Worm (Caenorhabditis elegans) whole organism, early embryonic: ENCODE measurements around the gene K12B6.4.

Source experiments
- B0310.2 ChIP-seq: sonication (generic microtip); optimal IDR thresholded peaks from 2 replicates; lab custom pipeline; 2016; ENCODE audit warnings: mild to moderate bottlenecking, missing genetic modification characterization, missing compliant biosample characterization
- F13C5.2 ChIP-seq: sonication (generic microtip); optimal IDR thresholded peaks from 2 replicates; lab custom pipeline; 2017; ENCODE audit warnings: mild to moderate bottlenecking, missing genetic modification characterization, inconsistent platforms, missing compliant biosample characterization
- aly-1 ChIP-seq: sonication (generic microtip); optimal IDR thresholded peaks from 2 replicates; lab custom pipeline; 2016; ENCODE audit warnings: missing genetic modification characterization, missing compliant biosample characterization
- ama-1 ChIP-seq: fragments of 150-350 bp; optimal IDR thresholded peaks from 2 replicates; lab custom pipeline; 2014
- ceh-13 ChIP-seq: fragments of 200-800 bp; sonication (Bioruptor generic); optimal IDR thresholded peaks from 2 replicates; lab custom pipeline; 2018; ENCODE audit warnings: mild to moderate bottlenecking, missing genetic modification characterization, missing compliant biosample characterization
- ceh-36 ChIP-seq: sonication (generic microtip); optimal IDR thresholded peaks from 2 replicates; lab custom pipeline; 2016; ENCODE audit warnings: missing genetic modification characterization, inconsistent platforms, missing compliant biosample characterization
- ets-7 ChIP-seq: sonication (generic microtip); optimal IDR thresholded peaks from 2 replicates; lab custom pipeline; 2016; ENCODE audit warnings: missing genotype, missing genetic modification characterization, missing compliant biosample characterization
- flt-1 ChIP-seq: fragments of 200-800 bp; sonication (Bioruptor generic); IDR thresholded peaks from 2 replicates; pipeline ENCODE4 v1.3.6; 2022; ENCODE audit warnings: missing genetic modification characterization, missing compliant biosample characterization
- hmbx-1 ChIP-seq: sonication (generic microtip); optimal IDR thresholded peaks from 2 replicates; lab custom pipeline; 2016; ENCODE audit warnings: mild to moderate bottlenecking, missing genetic modification characterization, missing compliant biosample characterization
- hmg-4 ChIP-seq: fragments of 200-800 bp; sonication (Bioruptor generic); optimal IDR thresholded peaks from 2 replicates; lab custom pipeline; 2018; ENCODE audit warnings: mild to moderate bottlenecking, missing genetic modification characterization, missing compliant biosample characterization
- hnd-1 ChIP-seq: sonication (generic microtip); optimal IDR thresholded peaks from 2 replicates; lab custom pipeline; 2016; ENCODE audit warnings: missing genetic modification characterization, missing compliant biosample characterization
- pes-1 ChIP-seq: fragments of 200-800 bp; sonication (Bioruptor generic); IDR thresholded peaks from 2 replicates; pipeline ENCODE4 v1.3.6; 2022; ENCODE audit warnings: missing genetic modification reagents, missing genetic modification characterization, missing compliant biosample characterization
- scrt-1 ChIP-seq: fragments of 200-800 bp; sonication (Bioruptor generic); IDR thresholded peaks from 2 replicates; pipeline ENCODE4 v1.3.6; 2022; ENCODE audit warnings: missing genetic modification characterization, missing compliant biosample characterization
- sea-1 ChIP-seq: fragments of 200-800 bp; sonication (Bioruptor generic); conservative IDR thresholded peaks from 2 replicates; pipeline ENCODE4 v1.3.6; 2022; ENCODE audit warnings: missing genetic modification characterization, missing compliant biosample characterization
- tbx-11 ChIP-seq: fragments of 200-800 bp; sonication (Bioruptor generic); IDR thresholded peaks from 2 replicates; pipeline ENCODE4 v1.3.6; 2022; ENCODE audit warnings: missing genetic modification characterization, missing compliant biosample characterization
- tbx-37 ChIP-seq: fragments of 200-800 bp; sonication (Bioruptor generic); conservative IDR thresholded peaks from 2 replicates; pipeline ENCODE4 v1.3.6; 2022; ENCODE audit warnings: missing genetic modification reagents, missing genetic modification characterization, missing compliant biosample characterization
- tra-4 ChIP-seq: sonication (generic microtip); optimal IDR thresholded peaks from 2 replicates; lab custom pipeline; 2017; ENCODE audit warnings: missing genetic modification characterization, missing compliant biosample characterization

K12B6.4 gene

DNA sequence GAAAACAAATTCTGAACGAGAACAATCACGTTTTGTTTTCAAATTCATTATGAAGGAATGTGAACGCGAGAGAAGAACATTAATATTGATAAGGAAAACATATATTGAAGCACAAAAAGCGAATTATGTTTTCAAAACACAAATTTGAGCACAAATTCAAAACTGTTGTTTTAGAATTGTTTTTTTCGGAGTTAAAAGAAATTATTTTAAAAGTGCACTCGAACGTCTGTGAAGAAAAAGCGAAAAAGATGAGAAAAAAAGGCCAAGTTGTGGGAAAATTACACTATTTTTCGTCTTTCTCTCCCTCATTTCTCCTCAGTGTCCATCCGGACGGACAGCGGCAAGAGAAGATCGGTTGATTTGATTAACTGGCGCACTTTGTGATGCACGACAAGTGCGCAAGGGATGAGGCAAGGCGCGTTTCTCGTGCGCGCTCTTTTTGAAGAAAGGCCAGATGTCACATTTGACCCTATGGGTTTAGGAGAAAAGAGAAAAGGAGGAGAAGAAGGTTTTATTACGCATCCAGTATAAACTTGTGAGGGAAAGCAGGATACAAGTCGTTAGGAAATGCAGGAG is 13.8 kb downstream of the K12B6.4 start, which contains the start of gene mrck-1:
mrck-1 (minus strand) TSS at position 51 of the 576 bp plus-strand sequence.
- TF ChIP-seq B0310.2 (tag; lab: Kevin White, UChicago) = peak; percentile 64
- no peak for TF ChIP-seq tra-4 (tag; lab: Kevin White, UChicago)
- TF ChIP-seq scrt-1 (GFP tag; lab: Robert Waterston, UW) = peak; percentile 74
- peak; percentile 71 for TF ChIP-seq flt-1 (GFP tag; lab: Robert Waterston, UW)
- no peak for TF ChIP-seq ama-1
- no peak; the same call in 1 of the 2 replicates for TF ChIP-seq pes-1 (GFP tag; lab: Robert Waterston, UW)
- peak; percentile 54 for TF ChIP-seq ceh-36
- peak; percentile 82 for TF ChIP-seq aly-1 (tag; lab: Kevin White, UChicago)
- TF ChIP-seq hnd-1 (tag; lab: Kevin White, UChicago) = no peak
- TF ChIP-seq hmbx-1 = no peak
- TF ChIP-seq ets-7 (tag; lab: Kevin White, UChicago) = peak; percentile 33
- TF ChIP-seq hmg-4 = peak; percentile 95
- peak; percentile 95 for TF ChIP-seq F13C5.2 (tag; lab: Kevin White, UChicago)
- TF ChIP-seq tbx-37 (GFP tag; lab: Robert Waterston, UW) = peak; percentile 76
- peak; percentile 57 for TF ChIP-seq tbx-11
- TF ChIP-seq ceh-13 (GFP tag; lab: Kevin White, UChicago) = peak; percentile 37
- TF ChIP-seq sea-1 (GFP tag; lab: Robert Waterston, UW) = peak; percentile 77

- TF ChIP-seq flt-1 (GFP tag; lab: Robert Waterston, UW) (no peak), ets-7 (tag; lab: Kevin White, UChicago) (no peak), hnd-1 (tag; lab: Kevin White, UChicago) (no peak), B0310.2 (tag; lab: Kevin White, UChicago) (no peak), hmg-4 (no peak), tbx-11 (no peak), F13C5.2 (tag; lab: Kevin White, UChicago) (no peak), tbx-37 (GFP tag; lab: Robert Waterston, UW) (no peak)
These were observed 21.9 kb downstream of the K12B6.4 start, which contains the start of gene K08B12.1 for ce11 chrV:6259139-6259538. Gene K08B12.1 (plus strand): TSS chrV:6259367.

DNA sequence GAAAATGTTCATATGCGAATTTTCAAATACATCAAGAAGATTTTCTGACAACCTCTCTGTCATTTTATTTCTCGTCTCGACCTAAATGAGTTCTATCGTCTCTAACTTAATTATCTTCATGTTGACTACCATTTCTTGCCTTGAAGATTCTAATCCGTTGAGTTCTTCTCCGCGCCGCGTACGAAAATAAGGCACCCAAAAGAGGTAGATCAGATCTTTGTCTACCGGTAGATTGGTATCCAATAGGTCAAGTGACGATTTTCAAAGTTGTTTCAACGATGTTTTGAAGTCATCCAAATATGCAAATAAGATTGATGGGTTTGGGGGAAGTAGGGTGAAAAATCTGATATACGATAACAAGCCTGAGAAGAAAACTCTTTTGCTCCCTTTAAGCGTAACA is 27.1 kb downstream of the K12B6.4 start:
- no peak for TF ChIP-seq pes-1 (GFP tag; lab: Robert Waterston, UW)
- no peak for TF ChIP-seq aly-1 (tag; lab: Kevin White, UChicago)
- TF ChIP-seq hmbx-1 = no peak
- no peak for TF ChIP-seq ets-7 (tag; lab: Kevin White, UChicago)
- TF ChIP-seq flt-1 (GFP tag; lab: Robert Waterston, UW) = no peak
- TF ChIP-seq B0310.2 (tag; lab: Kevin White, UChicago) = no peak
- no peak for TF ChIP-seq F13C5.2 (tag; lab: Kevin White, UChicago)
- TF ChIP-seq tbx-37 (GFP tag; lab: Robert Waterston, UW) = no peak

ce11 chrV:6250959-6251598 is 30.0 kb downstream of the K12B6.4 start:
- TF ChIP-seq flt-1 (GFP tag; lab: Robert Waterston, UW) (no peak), hnd-1 (tag; lab: Kevin White, UChicago) (no peak), aly-1 (tag; lab: Kevin White, UChicago) (no peak), hmbx-1 (no peak), B0310.2 (tag; lab: Kevin White, UChicago) (no peak), ceh-13 (GFP tag; lab: Kevin White, UChicago) (no peak), ama-1 (no peak), ets-7 (tag; lab: Kevin White, UChicago) (no peak), F13C5.2 (tag; lab: Kevin White, UChicago) (no peak), scrt-1 (GFP tag; lab: Robert Waterston, UW) (no peak), hmg-4 (no peak), sea-1 (GFP tag; lab: Robert Waterston, UW) (no peak), tbx-37 (GFP tag; lab: Robert Waterston, UW) (no peak), ceh-36 (no peak), tbx-11 (no peak), pes-1 (GFP tag; lab: Robert Waterston, UW) (no peak), tra-4 (tag; lab: Kevin White, UChicago) (no peak)

ce11 chrV:6249135-6249534 is 31.9 kb downstream of the K12B6.4 start:
- TF ChIP-seq aly-1 (tag; lab: Kevin White, UChicago) (no peak), B0310.2 (tag; lab: Kevin White, UChicago) (no peak)

ce11 chrV:6248714-6249113 is 32.4 kb downstream of the K12B6.4 start:
- TF ChIP-seq sea-1 (GFP tag; lab: Robert Waterston, UW) = no peak
- no peak for TF ChIP-seq pes-1 (GFP tag; lab: Robert Waterston, UW)
- TF ChIP-seq ceh-13 (GFP tag; lab: Kevin White, UChicago) = no peak
- TF ChIP-seq flt-1 (GFP tag; lab: Robert Waterston, UW) = no peak
- TF ChIP-seq ceh-36 = no peak
- TF ChIP-seq hmg-4 = no peak
- no peak for TF ChIP-seq F13C5.2 (tag; lab: Kevin White, UChicago)
- TF ChIP-seq B0310.2 (tag; lab: Kevin White, UChicago) = no peak
- no peak for TF ChIP-seq aly-1 (tag; lab: Kevin White, UChicago)
- no peak for TF ChIP-seq tbx-11
- TF ChIP-seq hnd-1 (tag; lab: Kevin White, UChicago) = no peak
- no peak for TF ChIP-seq tra-4 (tag; lab: Kevin White, UChicago)
- no peak for TF ChIP-seq tbx-37 (GFP tag; lab: Robert Waterston, UW)
- no peak for TF ChIP-seq ama-1

- no peak for TF ChIP-seq hmbx-1
- TF ChIP-seq tbx-37 (GFP tag; lab: Robert Waterston, UW) = no peak
These were observed 33.7 kb downstream of the K12B6.4 start for ce11 chrV:6247397-6247796.
